Fruit fly (Drosophila melanogaster) whole organism, pupa: ENCODE results near the gene CG32483.
A peak's percentile ranks its signal among the peaks of the same experiment; 100 is the strongest.

ENCODE experiments used
- CG10348 ChIP-seq: fragments of 200-800 bp; sonication (Bioruptor generic); IDR thresholded peaks from 2 replicates; pipeline ENCODE4 v1.3.6; 2022; ENCODE audit warnings: missing biosample characterization, missing genetic modification characterization
- CG12605 ChIP-seq: fragments of 200-800 bp; sonication (Bioruptor generic); IDR thresholded peaks from 2 replicates; pipeline ENCODE4 v1.3.6; 2022; ENCODE audit warnings: missing biosample characterization, missing genetic modification characterization
- CG13204 ChIP-seq: fragments of 200-800 bp; sonication (Bioruptor generic); optimal IDR thresholded peaks from 2 replicates; lab custom pipeline; 2018; ENCODE audit warnings: missing biosample characterization, mild to moderate bottlenecking, missing genetic modification characterization, moderate library complexity
- CG14655 ChIP-seq: fragments of 200-800 bp; sonication (Bioruptor generic); optimal IDR thresholded peaks from 3 replicates; lab custom pipeline; 2017; ENCODE audit warnings: mild to moderate bottlenecking, missing biosample characterization, missing genetic modification reagents, missing genetic modification characterization
- CG15710 ChIP-seq: fragments of 200-800 bp; sonication (Bioruptor generic); optimal IDR thresholded peaks from 2 replicates; lab custom pipeline; 2018; ENCODE audit warnings: missing biosample characterization, mild to moderate bottlenecking, missing genetic modification characterization, moderate library complexity
- CG17806 ChIP-seq: fragments of 200-800 bp; sonication (Bioruptor generic); optimal IDR thresholded peaks from 2 replicates; lab custom pipeline; 2018; ENCODE audit warnings: missing biosample characterization, mild to moderate bottlenecking, missing genetic modification characterization, moderate library complexity
- CG32121 ChIP-seq: fragments of 200-800 bp; sonication (Bioruptor generic); IDR thresholded peaks from 2 replicates; pipeline ENCODE4 v1.3.6; 2022; ENCODE audit warnings: missing biosample characterization, missing genetic modification characterization
- CG34367 ChIP-seq: fragments of 200-800 bp; sonication (Bioruptor generic); optimal IDR thresholded peaks from 2 replicates; lab custom pipeline; 2018; ENCODE audit warnings: missing biosample characterization, mild to moderate bottlenecking, missing genetic modification characterization
- CG4496 ChIP-seq: fragments of 200-800 bp; sonication (Bioruptor generic); IDR thresholded peaks from 3 replicates; pipeline ENCODE4 v1.3.6; 2022; ENCODE audit warnings: missing biosample characterization, missing genetic modification characterization
- CG8159 ChIP-seq: fragments of 200-800 bp; sonication (Bioruptor generic); optimal IDR thresholded peaks from 3 replicates; lab custom pipeline; 2018; ENCODE audit warnings: missing biosample characterization, mild to moderate bottlenecking, missing genetic modification characterization, moderate library complexity
- CG8301 ChIP-seq: fragments of 200-800 bp; sonication (Bioruptor generic); optimal IDR thresholded peaks from 2 replicates; lab custom pipeline; 2018; ENCODE audit warnings: missing biosample characterization, mild to moderate bottlenecking, missing genetic modification characterization
- CG9948 ChIP-seq: fragments of 200-800 bp; sonication (Bioruptor generic); optimal IDR thresholded peaks from 2 replicates; lab custom pipeline; 2018; ENCODE audit warnings: missing biosample characterization, mild to moderate bottlenecking, missing genetic modification characterization, moderate library complexity
- D1 ChIP-seq: fragments of 200-800 bp; sonication (Bioruptor generic); optimal IDR thresholded peaks from 2 replicates; lab custom pipeline; 2018; ENCODE audit warnings: missing biosample characterization, mild to moderate bottlenecking, missing genetic modification characterization, moderate library complexity
- EcR ChIP-seq: fragments of 200-800 bp; sonication (Bioruptor generic); optimal IDR thresholded peaks from 3 replicates; lab custom pipeline; 2019; ENCODE audit warnings: missing biosample characterization, missing genetic modification characterization, mild to moderate bottlenecking, moderate library complexity, missing genetic modification reagents
- Ets98B ChIP-seq: fragments of 200-800 bp; sonication (Bioruptor generic); IDR thresholded peaks from 2 replicates; pipeline ENCODE4 v1.3.6; 2022; ENCODE audit warnings: missing biosample characterization, missing genetic modification characterization
- Pif1A ChIP-seq: fragments of 200-800 bp; sonication (Bioruptor generic); optimal IDR thresholded peaks from 3 replicates; lab custom pipeline; 2016; ENCODE audit warnings: missing biosample characterization, missing genetic modification characterization
- Pif1B ChIP-seq: fragments of 200-800 bp; sonication (Bioruptor generic); optimal IDR thresholded peaks from 3 replicates; lab custom pipeline; 2016; ENCODE audit warnings: missing biosample characterization, missing genetic modification characterization
- Snoo ChIP-seq: fragments of 200-800 bp; sonication (Bioruptor generic); optimal IDR thresholded peaks from 3 replicates; lab custom pipeline; 2017; ENCODE audit warnings: missing biosample characterization, mild to moderate bottlenecking, missing genetic modification characterization, inconsistent platforms
- fd96Ca ChIP-seq: fragments of 200-800 bp; sonication (Bioruptor generic); IDR thresholded peaks from 3 replicates; pipeline ENCODE4 v1.3.6; 2022; ENCODE audit warnings: missing biosample characterization, missing genetic modification characterization
- gl ChIP-seq: fragments of 200-800 bp; sonication (Bioruptor generic); optimal IDR thresholded peaks from 2 replicates; lab custom pipeline; 2018; ENCODE audit warnings: missing biosample characterization, mild to moderate bottlenecking, missing genetic modification characterization
- rn ChIP-seq: fragments of 200-800 bp; sonication (Bioruptor generic); IDR thresholded peaks from 2 replicates; pipeline ENCODE4 v1.3.6; 2022; ENCODE audit warnings: missing biosample characterization, missing genetic modification characterization

Gene CG32483

dm6 chr3L:681793-682369 is 8.0 kb downstream of the CG32483 start:
- TF ChIP-seq Snoo = peak; percentile 23
- no peak for TF ChIP-seq CG12605 (GFP tag; lab: Robert Waterston, UW)
- peak; percentile 22 for TF ChIP-seq Pif1A (GFP tag; lab: Kevin White, UChicago)
- 0 out of 2 replicates have a peak, but pooled peaks have one; percentile 14 for TF ChIP-seq CG32121 (GFP tag; lab: Robert Waterston, UW)
- TF ChIP-seq CG10348 (GFP tag; lab: Robert Waterston, UW) = no peak
- no peak for TF ChIP-seq rn (GFP tag; lab: Robert Waterston, UW)
- no peak for TF ChIP-seq EcR (GFP tag; lab: Kevin White, UChicago)
- TF ChIP-seq CG8159 (tag; lab: Kevin White, UChicago) = peak; percentile 34
- no peak for TF ChIP-seq CG13204 (GFP tag; lab: Kevin White, UChicago)
- peak; percentile 58 for TF ChIP-seq Pif1B
- TF ChIP-seq D1 (tag; lab: Kevin White, UChicago) = no peak
- no peak for TF ChIP-seq fd96Ca (GFP tag; lab: Robert Waterston, UW)
- peak; percentile 19 for TF ChIP-seq CG15710 (tag; lab: Kevin White, UChicago)
- TF ChIP-seq Ets98B (GFP tag; lab: Robert Waterston, UW) = peak; percentile 33; the same call in 1 of the 2 replicates
- TF ChIP-seq CG17806 (tag; lab: Kevin White, UChicago) = no peak
- TF ChIP-seq CG4496 (GFP tag; lab: Robert Waterston, UW) = peak; percentile 48; the same call in 1 of the 3 replicates
- TF ChIP-seq gl (tag; lab: Kevin White, UChicago) = no peak
- TF ChIP-seq CG14655 (GFP tag; lab: Kevin White, UChicago) = no peak
- TF ChIP-seq CG9948 (tag; lab: Kevin White, UChicago) = no peak

dm6 chr3L:680258-680657 is 9.6 kb downstream of the CG32483 start, which contains the start of gene CG17129:
Gene CG17129, minus strand, starts transcription at chr3L:680326.
- no peak for TF ChIP-seq Snoo
- TF ChIP-seq CG14655 (GFP tag; lab: Kevin White, UChicago) = peak; percentile 6
- TF ChIP-seq CG15710 (tag; lab: Kevin White, UChicago) = no peak
- peak; percentile 32; the same call in 1 of the 2 replicates for TF ChIP-seq CG32121 (GFP tag; lab: Robert Waterston, UW)
- peak; percentile 34; the same call in 1 of the 2 replicates for TF ChIP-seq rn (GFP tag; lab: Robert Waterston, UW)
- TF ChIP-seq Pif1A (GFP tag; lab: Kevin White, UChicago) = peak; percentile 7
- peak; percentile 3 for TF ChIP-seq CG8159 (tag; lab: Kevin White, UChicago)
- TF ChIP-seq CG17806 (tag; lab: Kevin White, UChicago) = no peak
- TF ChIP-seq fd96Ca (GFP tag; lab: Robert Waterston, UW) = peak; percentile 40; the same call in 1 of the 3 replicates
- no peak for TF ChIP-seq CG34367 (tag; lab: Kevin White, UChicago)
- peak; percentile 40; the same call in 1 of the 2 replicates for TF ChIP-seq Ets98B (GFP tag; lab: Robert Waterston, UW)
- peak; percentile 36 for TF ChIP-seq CG8301
- TF ChIP-seq, all 21 proteins: peak for 8

dm6 chr3L:675856-676255 is 14.0 kb downstream of the CG32483 start:
- TF ChIP-seq Pif1B = no peak
- TF ChIP-seq CG14655 (GFP tag; lab: Kevin White, UChicago) = no peak
- no peak for TF ChIP-seq CG34367 (tag; lab: Kevin White, UChicago)
- no peak for TF ChIP-seq CG8301
- no peak for TF ChIP-seq CG32121 (GFP tag; lab: Robert Waterston, UW)
- no peak for TF ChIP-seq CG10348 (GFP tag; lab: Robert Waterston, UW)
- no peak for TF ChIP-seq rn (GFP tag; lab: Robert Waterston, UW)
- TF ChIP-seq D1 (tag; lab: Kevin White, UChicago) = no peak
- TF ChIP-seq gl (tag; lab: Kevin White, UChicago) = no peak
- no peak for TF ChIP-seq CG4496 (GFP tag; lab: Robert Waterston, UW)
- no peak for TF ChIP-seq Pif1A (GFP tag; lab: Kevin White, UChicago)
- no peak for TF ChIP-seq fd96Ca (GFP tag; lab: Robert Waterston, UW)
- no peak for TF ChIP-seq CG12605 (GFP tag; lab: Robert Waterston, UW)
- TF ChIP-seq CG17806 (tag; lab: Kevin White, UChicago) = no peak
- no peak for TF ChIP-seq EcR (GFP tag; lab: Kevin White, UChicago)
- no peak for TF ChIP-seq CG13204 (GFP tag; lab: Kevin White, UChicago)

- TF ChIP-seq CG34367 (tag; lab: Kevin White, UChicago) = no peak
- TF ChIP-seq CG17806 (tag; lab: Kevin White, UChicago) = no peak
- TF ChIP-seq CG12605 (GFP tag; lab: Robert Waterston, UW) = no peak
- TF ChIP-seq Snoo = no peak
- TF ChIP-seq CG8159 (tag; lab: Kevin White, UChicago) = no peak
- no peak for TF ChIP-seq D1 (tag; lab: Kevin White, UChicago)
- no peak for TF ChIP-seq Ets98B (GFP tag; lab: Robert Waterston, UW)
- TF ChIP-seq fd96Ca (GFP tag; lab: Robert Waterston, UW) = no peak
- TF ChIP-seq CG32121 (GFP tag; lab: Robert Waterston, UW) = no peak
- no peak for TF ChIP-seq CG8301
- no peak for TF ChIP-seq rn (GFP tag; lab: Robert Waterston, UW)
- no peak for TF ChIP-seq CG4496 (GFP tag; lab: Robert Waterston, UW)
- no peak for TF ChIP-seq gl (tag; lab: Kevin White, UChicago)
These were observed 16.6 kb downstream of the CG32483 start for dm6 chr3L:673324-673723.

- TF ChIP-seq CG15710 (tag; lab: Kevin White, UChicago) (peak; percentile 7), rn (GFP tag; lab: Robert Waterston, UW) (no peak), CG10348 (GFP tag; lab: Robert Waterston, UW) (no peak), CG9948 (tag; lab: Kevin White, UChicago) (peak; percentile 54), CG8159 (tag; lab: Kevin White, UChicago) (peak; percentile 49), Ets98B (GFP tag; lab: Robert Waterston, UW) (no peak), D1 (tag; lab: Kevin White, UChicago) (no peak), CG17806 (tag; lab: Kevin White, UChicago) (peak; percentile 30), EcR (GFP tag; lab: Kevin White, UChicago) (no peak), CG8301 (no peak), fd96Ca (GFP tag; lab: Robert Waterston, UW) (no peak)
These were observed 23.3 kb downstream of the CG32483 start for dm6 chr3L:666544-666943.
